Fruit fly (Drosophila melanogaster) whole organism, embryonic: ENCODE results near the gene mdu.
A peak's percentile ranks its signal among the peaks of the same experiment; 100 is the strongest.

Source experiments
- Adf1 ChIP-seq: fragments of 200-800 bp; sonication (Bioruptor generic); IDR thresholded peaks from 2 replicates; pipeline ENCODE4 v1.3.6; 2022; ENCODE audit warnings: missing biosample characterization, missing genetic modification characterization
- Aef1 ChIP-seq: fragments of 200-800 bp; sonication (Bioruptor generic); IDR thresholded peaks from 3 replicates; pipeline ENCODE4 v1.3.6; 2022; ENCODE audit warnings: missing biosample characterization, missing genetic modification characterization
- Blimp-1 ChIP-seq: fragments of 200-800 bp; sonication (Bioruptor generic); optimal IDR thresholded peaks from 3 replicates; lab custom pipeline; 2018; ENCODE audit warnings: missing biosample characterization, missing genetic modification characterization, mild to moderate bottlenecking, moderate library complexity, missing genetic modification reagents
- CG11696 ChIP-seq: fragments of 200-800 bp; sonication (Bioruptor generic); IDR thresholded peaks from 2 replicates; pipeline ENCODE4 v1.3.6; 2022; ENCODE audit warnings: missing biosample characterization, missing genetic modification characterization
- CG12104 ChIP-seq: fragments of 200-800 bp; sonication (Bioruptor generic); optimal IDR thresholded peaks from 3 replicates; lab custom pipeline; 2016; ENCODE audit warnings: missing biosample characterization, missing genetic modification characterization
- CG1233 ChIP-seq: fragments of 200-800 bp; sonication (Bioruptor generic); optimal IDR thresholded peaks from 4 replicates; lab custom pipeline; 2018; ENCODE audit warnings: missing biosample characterization, mild to moderate bottlenecking, missing genetic modification characterization
- CG12391 ChIP-seq: fragments of 200-800 bp; sonication (Bioruptor generic); optimal IDR thresholded peaks from 3 replicates; lab custom pipeline; 2018; ENCODE audit warnings: missing biosample characterization, mild to moderate bottlenecking, missing genetic modification characterization, moderate library complexity
- CG14441 ChIP-seq: fragments of 200-800 bp; sonication (Bioruptor generic); IDR thresholded peaks from 2 replicates; pipeline ENCODE4 v1.3.6; 2022; ENCODE audit warnings: missing biosample characterization, missing genetic modification characterization
- CG18262 ChIP-seq: fragments of 200-800 bp; optimal IDR thresholded peaks from 3 replicates; lab custom pipeline; 2019; ENCODE audit warnings: missing biosample characterization, mild to moderate bottlenecking, missing genetic modification characterization, moderate library complexity
- CG32532 ChIP-seq: fragments of 200-800 bp; sonication (Bioruptor generic); IDR thresholded peaks from 2 replicates; pipeline ENCODE4 v1.3.6; 2022; ENCODE audit warnings: missing biosample characterization, missing genetic modification characterization
- CG5245 ChIP-seq: fragments of 200-800 bp; sonication (Bioruptor generic); optimal IDR thresholded peaks from 3 replicates; lab custom pipeline; 2016; ENCODE audit warnings: missing biosample characterization, missing genetic modification characterization
- CG7987 ChIP-seq: fragments of 200-800 bp; sonication (Bioruptor generic); optimal IDR thresholded peaks from 2 replicates; lab custom pipeline; 2018; ENCODE audit warnings: missing biosample characterization, mild to moderate bottlenecking, missing genetic modification characterization, moderate library complexity
- Dad ChIP-seq: fragments of 200-800 bp; sonication (Bioruptor generic); optimal IDR thresholded peaks from 3 replicates; lab custom pipeline; 2016; ENCODE audit warnings: missing biosample characterization, missing genetic modification characterization
- Dll ChIP-seq: fragments of 200-800 bp; sonication (Bioruptor generic); IDR thresholded peaks from 4 replicates; pipeline ENCODE4 v1.3.6; 2022; ENCODE audit warnings: missing biosample characterization, missing genetic modification characterization; ENCODE audit not compliant: partially characterized antibody
- E2f1 ChIP-seq: fragments of 200-800 bp; sonication (Bioruptor generic); IDR thresholded peaks from 2 replicates; pipeline ENCODE4 v1.3.6; 2022; ENCODE audit warnings: missing biosample characterization, missing genetic modification characterization
- Elba2 ChIP-seq: fragments of 200-800 bp; sonication (Bioruptor generic); optimal IDR thresholded peaks from 3 replicates; lab custom pipeline; 2016; ENCODE audit warnings: missing biosample characterization, missing genetic modification characterization
- Fer2 ChIP-seq: fragments of 200-800 bp; sonication (Bioruptor generic); optimal IDR thresholded peaks from 2 replicates; lab custom pipeline; 2018; ENCODE audit warnings: missing biosample characterization, mild to moderate bottlenecking, missing genetic modification characterization, moderate library complexity
- H2.0 ChIP-seq: fragments of 200-800 bp; sonication (Bioruptor generic); IDR thresholded peaks from 2 replicates; pipeline ENCODE4 v1.3.6; 2022; ENCODE audit warnings: missing biosample characterization, missing genetic modification characterization
- Jarid2 ChIP-seq: fragments of 200-800 bp; sonication (Bioruptor generic); optimal IDR thresholded peaks from 3 replicates; lab custom pipeline; 2017; ENCODE audit warnings: mild to moderate bottlenecking, missing biosample characterization, missing genetic modification reagents, missing genetic modification characterization
- Med ChIP-seq: fragments of 200-800 bp; sonication (Bioruptor generic); peaks from one replicate; lab custom pipeline; 2016; ENCODE audit warnings: missing biosample characterization, missing genetic modification characterization, mild to moderate bottlenecking, inconsistent platforms, moderate library complexity
- Oli ChIP-seq: fragments of 200-800 bp; sonication (Bioruptor generic); optimal IDR thresholded peaks from 2 replicates; lab custom pipeline; 2018; ENCODE audit warnings: missing biosample characterization, mild to moderate bottlenecking, missing genetic modification characterization, moderate library complexity
- PHDP ChIP-seq: fragments of 200-800 bp; sonication (Bioruptor generic); optimal IDR thresholded peaks from 3 replicates; lab custom pipeline; 2018; ENCODE audit warnings: missing biosample characterization, mild to moderate bottlenecking, missing genetic modification characterization, moderate library complexity
- Pdp1 ChIP-seq, 2 experiments: fragments of 200-800 bp; sonication (Bioruptor generic); optimal IDR thresholded peaks; 3 replicates each; lab custom pipeline; 2016; ENCODE audit warnings: missing biosample characterization in 2 of 2, missing genetic modification characterization in 2 of 2, mild to moderate bottlenecking in 1 of 2, moderate library complexity in 1 of 2
- Ptx1 ChIP-seq: fragments of 200-800 bp; sonication (Bioruptor generic); IDR thresholded peaks from 2 replicates; pipeline ENCODE4 v1.3.6; 2022; ENCODE audit warnings: missing biosample characterization, missing genetic modification characterization
- Ssrp ChIP-seq: fragments of 200-800 bp; sonication (Bioruptor generic); optimal IDR thresholded peaks from 2 replicates; lab custom pipeline; 2018; ENCODE audit warnings: missing biosample characterization, mild to moderate bottlenecking, missing genetic modification characterization, moderate library complexity
- ac ChIP-seq: fragments of 200-800 bp; sonication (Bioruptor generic); optimal IDR thresholded peaks from 3 replicates; lab custom pipeline; 2017; ENCODE audit warnings: missing biosample characterization, mild to moderate bottlenecking, missing genetic modification characterization
- cg ChIP-seq: fragments of 200-800 bp; sonication (Bioruptor generic); optimal IDR thresholded peaks from 3 replicates; lab custom pipeline; 2019; ENCODE audit warnings: missing biosample characterization, mild to moderate bottlenecking, missing genetic modification characterization, moderate library complexity
- chn ChIP-seq: fragments of 200-800 bp; sonication (Bioruptor generic); optimal IDR thresholded peaks from 2 replicates; lab custom pipeline; 2016; ENCODE audit warnings: missing biosample characterization, missing genetic modification characterization
- ci ChIP-seq: fragments of 200-800 bp; sonication (Bioruptor generic); IDR thresholded peaks from 3 replicates; pipeline ENCODE4 v1.3.6; 2022; ENCODE audit warnings: missing biosample characterization, missing genetic modification characterization
- corto ChIP-seq: fragments of 200-800 bp; sonication (Bioruptor generic); optimal IDR thresholded peaks from 2 replicates; lab custom pipeline; 2016; ENCODE audit warnings: missing biosample characterization, mild to moderate bottlenecking, missing genetic modification characterization, moderate library complexity
- dpn ChIP-seq, 2 experiments: fragments of 200-800 bp; sonication (Bioruptor generic); optimal IDR thresholded peaks; 3 replicates each; lab custom pipeline; 2016; ENCODE audit warnings: missing biosample characterization in 2 of 2, missing genetic modification characterization in 2 of 2
- fu2 ChIP-seq: fragments of 200-800 bp; sonication (Bioruptor generic); optimal IDR thresholded peaks from 2 replicates; lab custom pipeline; 2016; ENCODE audit warnings: missing biosample characterization, missing genetic modification characterization
- grau ChIP-seq: fragments of 200-800 bp; optimal IDR thresholded peaks from 3 replicates; lab custom pipeline; 2019; ENCODE audit warnings: missing biosample characterization, mild to moderate bottlenecking, missing genetic modification characterization, moderate library complexity
- lilli ChIP-seq: fragments of 200-800 bp; sonication (Bioruptor generic); optimal IDR thresholded peaks from 3 replicates; lab custom pipeline; 2016; ENCODE audit warnings: missing biosample characterization, missing genetic modification characterization
- nerfin-1 ChIP-seq: fragments of 200-800 bp; sonication (Bioruptor generic); optimal IDR thresholded peaks from 3 replicates; lab custom pipeline; 2019; ENCODE audit warnings: missing biosample characterization, mild to moderate bottlenecking, missing genetic modification characterization, moderate library complexity
- nom ChIP-seq: fragments of 200-800 bp; sonication (Bioruptor generic); optimal IDR thresholded peaks from 2 replicates; lab custom pipeline; 2017; ENCODE audit warnings: missing biosample characterization, missing genetic modification characterization, mild to moderate bottlenecking, moderate library complexity, missing genetic modification reagents
- org-1 ChIP-seq: fragments of 200-800 bp; sonication (Bioruptor generic); optimal IDR thresholded peaks from 2 replicates; lab custom pipeline; 2017; ENCODE audit warnings: missing biosample characterization, missing genetic modification characterization
- p53 ChIP-seq: fragments of 200-800 bp; sonication (Bioruptor generic); optimal IDR thresholded peaks from 2 replicates; lab custom pipeline; 2016; ENCODE audit warnings: missing biosample characterization, missing genetic modification characterization
- prd ChIP-seq, 3 experiments: fragments of >200 bp in 2 of 3; fragments of 200-800 bp in 1 of 3; sonication (Bioruptor generic) in 1 of 3; optimal IDR thresholded peaks in 2 of 3; IDR thresholded peaks in 1 of 3; 2 replicates in 2 of 3; 3 replicates in 1 of 3; pipeline versions ENCODE4 v1.3.6 to Lab custom; 2017 to 2022; ENCODE audit warnings: missing biosample characterization in 1 of 3, missing genetic modification characterization in 1 of 3
- sens ChIP-seq: fragments of 200-800 bp; sonication (Bioruptor generic); peaks from one replicate; lab custom pipeline; 2016; ENCODE audit warnings: missing biosample characterization, missing genetic modification characterization
- sisA ChIP-seq: fragments of 200-800 bp; sonication (Bioruptor generic); IDR thresholded peaks from 2 replicates; pipeline ENCODE4 v1.3.6; 2022; ENCODE audit warnings: missing biosample characterization, missing genetic modification characterization
- stwl ChIP-seq: fragments of 200-800 bp; sonication (Bioruptor generic); optimal IDR thresholded peaks from 3 replicates; lab custom pipeline; 2018; ENCODE audit warnings: missing biosample characterization, mild to moderate bottlenecking, missing genetic modification characterization, moderate library complexity
- ttk ChIP-seq: fragments of 200-800 bp; sonication (Bioruptor generic); IDR thresholded peaks from 2 replicates; pipeline ENCODE4 v2.1.2; 2022; ENCODE audit warnings: missing biosample characterization, missing genetic modification characterization
- vnd ChIP-seq: fragments of 200-800 bp; sonication (Bioruptor generic); IDR thresholded peaks from 3 replicates; pipeline ENCODE4 v1.3.6; 2022; ENCODE audit warnings: missing biosample characterization, missing genetic modification characterization; ENCODE audit not compliant: partially characterized antibody

Gene mdu

DNA sequence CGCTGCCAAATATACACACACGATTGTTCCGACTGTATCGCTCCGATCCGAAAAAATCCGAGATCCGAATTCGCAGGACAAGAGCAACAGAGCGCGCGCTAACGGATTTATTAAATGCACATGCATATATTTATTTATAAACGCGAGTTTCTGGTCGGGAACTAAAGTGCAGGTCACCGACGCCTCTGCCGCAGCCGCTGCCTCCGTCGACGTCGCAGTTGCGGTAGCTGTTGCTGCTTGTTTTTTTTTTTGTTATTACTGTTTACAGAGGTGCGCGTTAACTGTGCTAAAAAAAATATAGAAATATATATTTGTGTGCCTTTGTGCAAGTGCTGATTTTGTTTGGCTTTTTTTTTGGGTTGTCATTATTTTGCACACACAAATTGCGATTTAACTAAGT is 33.4 kb upstream of the mdu start:
- TF ChIP-seq ci (GFP tag; lab: Robert Waterston, UW) (0 out of 3 replicates have a peak, but pooled peaks have one; percentile 7), p53 (peak; percentile 28), Adf1 (GFP tag; lab: Robert Waterston, UW) (peak; percentile 91), Dll (GFP tag; lab: Robert Waterston, UW) (no peak), Med (peak; percentile 8), Jarid2 (peak; percentile 31), prd (optimal IDR thresholded peaks at IDR 0.05; lab: Kevin White, UChicago) (no peak), prd (GFP tag; IDR thresholded peaks at IDR 0.05; lab: Robert Waterston, UW) (no peak)
- TF ChIP-seq, all 482 proteins: peak for 5

DNA sequence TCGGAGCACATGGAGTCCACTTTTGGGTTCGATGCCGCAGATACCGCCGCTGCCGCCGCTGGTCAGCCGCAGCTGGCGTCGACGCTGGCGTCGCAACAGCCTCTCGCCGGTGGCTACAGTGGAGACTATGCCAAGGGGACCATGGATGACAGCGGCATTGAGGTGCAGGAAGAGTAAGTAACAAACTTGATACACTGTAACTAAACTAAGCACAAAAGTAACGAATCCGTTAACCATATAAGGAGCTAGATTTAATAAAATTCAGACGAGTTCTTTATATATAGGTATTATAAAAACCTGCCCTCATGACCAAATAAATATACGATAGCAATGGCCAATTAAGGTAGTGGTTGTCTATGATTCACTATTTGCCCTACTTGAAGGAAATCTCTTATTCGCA is 31.7 kb upstream of the mdu start:
- no peak for TF ChIP-seq nom (GFP tag; lab: Kevin White, UChicago)
- TF ChIP-seq sens (GFP tag; lab: Kevin White, UChicago) = peak; percentile 77
- peak; percentile 53 for TF ChIP-seq grau (tag; lab: Kevin White, UChicago)
- TF ChIP-seq CG14441 (GFP tag; lab: Robert Waterston, UW) = 0 out of 2 replicates have a peak, but pooled peaks have one; percentile 34
- TF ChIP-seq CG11696 (GFP tag; lab: Robert Waterston, UW) = no peak
- TF ChIP-seq vnd (GFP tag; lab: Robert Waterston, UW) = 0 out of 3 replicates have a peak, but pooled peaks have one; percentile 20
- TF ChIP-seq stwl (tag; lab: Kevin White, UChicago) = no peak
- TF ChIP-seq Elba2 (GFP tag; lab: Kevin White, UChicago) = no peak
- 0 out of 2 replicates have a peak, but pooled peaks have one; percentile 15 for TF ChIP-seq Ptx1 (GFP tag; lab: Robert Waterston, UW)
- peak; percentile 82 for TF ChIP-seq Adf1 (GFP tag; lab: Robert Waterston, UW)
- TF ChIP-seq Med = peak; percentile 8
- 0 out of 2 replicates have a peak, but pooled peaks have one; percentile 9 for TF ChIP-seq E2f1 (GFP tag; lab: Robert Waterston, UW)
- 0 out of 2 replicates have a peak, but pooled peaks have one; percentile 2 for TF ChIP-seq H2.0
- TF ChIP-seq sisA (GFP tag; lab: Robert Waterston, UW) = peak; percentile 18; the same call in 1 of the 2 replicates
- TF ChIP-seq, all 482 proteins: peak for 10

DNA sequence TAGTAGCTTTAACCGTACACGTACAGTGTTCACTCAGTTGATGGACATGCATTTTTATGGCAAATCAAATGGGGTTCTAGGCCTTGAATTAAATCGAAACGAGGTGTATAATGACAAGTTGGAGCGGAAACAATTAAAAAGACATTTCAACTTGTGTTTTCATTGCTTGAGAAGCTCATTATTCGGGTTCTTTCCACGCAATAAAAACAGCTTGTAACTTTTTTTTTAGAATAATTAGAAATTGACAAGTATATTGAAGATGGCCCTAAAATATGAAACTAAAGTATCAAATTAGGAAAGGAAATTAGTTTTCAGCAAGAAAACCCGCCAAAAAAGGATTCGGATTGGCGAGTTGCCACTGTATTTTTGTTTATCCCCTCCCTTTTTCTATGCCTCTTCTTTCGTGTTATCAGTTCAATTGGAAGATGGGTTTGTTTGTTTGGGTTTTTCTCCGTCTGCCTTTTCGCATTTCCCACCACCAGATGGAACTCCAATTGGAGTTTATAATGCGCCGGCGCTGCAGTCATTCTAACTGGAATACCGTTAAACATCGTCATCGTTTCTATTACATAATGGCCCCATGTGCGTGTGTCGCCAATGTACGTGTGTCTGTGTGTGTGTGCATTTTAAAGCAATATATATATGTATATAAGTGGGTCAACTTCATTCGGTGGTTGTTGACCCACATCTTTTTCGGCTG is 30.3 kb upstream of the mdu start:
- TF ChIP-seq PHDP (peak; percentile 60), ac (GFP tag; lab: Kevin White, UChicago) (no peak), ttk (no peak), nerfin-1 (tag; lab: Kevin White, UChicago) (peak; percentile 52), Ssrp (peak; percentile 50), Pdp1 (GFP tag; optimal IDR thresholded peaks at IDR 0.05; lab: Kevin White, UChicago) (peak; percentile 60 to 90), cg (peak; percentile 43), CG32532 (GFP tag; lab: Robert Waterston, UW) (peak; percentile 24; the same call in 1 of the 2 replicates), dpn (GFP tag; optimal IDR thresholded peaks at IDR 0.05; lab: Kevin White, UChicago) (peak; percentile 30 to 60), CG14441 (GFP tag; lab: Robert Waterston, UW) (0 out of 2 replicates have a peak, but pooled peaks have one; percentile 43), CG12391 (tag; lab: Kevin White, UChicago) (peak; percentile 52), chn (GFP tag; lab: Kevin White, UChicago) (peak; percentile 29), vnd (GFP tag; lab: Robert Waterston, UW) (0 out of 3 replicates have a peak, but pooled peaks have one; percentile 37), Dad (GFP tag; lab: Kevin White, UChicago) (peak; percentile 20), lilli (GFP tag; lab: Kevin White, UChicago) (peak; percentile 50), org-1 (GFP tag; lab: Kevin White, UChicago) (peak; percentile 46), Aef1 (GFP tag; lab: Robert Waterston, UW) (0 out of 3 replicates have a peak, but pooled peaks have one; percentile 15), CG7987 (GFP tag; lab: Kevin White, UChicago) (no peak), CG5245 (peak; percentile 41), Blimp-1 (GFP tag; lab: Kevin White, UChicago) (peak; percentile 23), Fer2 (tag; lab: Kevin White, UChicago) (no peak), CG18262 (tag; lab: Kevin White, UChicago) (peak; percentile 47), CG1233 (GFP tag; lab: Kevin White, UChicago) (peak; percentile 36), CG12104 (GFP tag; lab: Kevin White, UChicago) (peak; percentile 27), Oli (tag; lab: Kevin White, UChicago) (peak; percentile 56), corto (no peak), nom (GFP tag; lab: Kevin White, UChicago) (no peak), fu2 (peak; percentile 10)
